Worm (Caenorhabditis elegans) whole organism, L3 larva: Measurements from ENCODE around the gene mrpl-36.

Experiments used
- R02D3.7 ChIP-seq: fragments of 150-350 bp; optimal IDR thresholded peaks from 2 replicates; lab custom pipeline; 2014; ENCODE audit warnings: missing biosample characterization, missing genetic modification characterization
- aly-2 ChIP-seq: fragments of 150-350 bp; optimal IDR thresholded peaks from 2 replicates; lab custom pipeline; 2014; ENCODE audit warnings: missing biosample characterization, missing genetic modification characterization
- daf-12 ChIP-seq: fragments of 150-350 bp; optimal IDR thresholded peaks from 2 replicates; lab custom pipeline; 2014; ENCODE audit warnings: missing biosample characterization, missing genetic modification reagents, missing genetic modification characterization
- lin-15B ChIP-seq: fragments of 150-350 bp; optimal IDR thresholded peaks from 2 replicates; lab custom pipeline; 2014; ENCODE audit warnings: missing biosample characterization, missing genetic modification characterization
- nhr-23 ChIP-seq: fragments of 150-350 bp; optimal IDR thresholded peaks from 2 replicates; lab custom pipeline; 2014; ENCODE audit warnings: missing biosample characterization, missing genetic modification reagents, missing genetic modification characterization
- pqm-1 ChIP-seq: fragments of 150-350 bp; optimal IDR thresholded peaks from 2 replicates; lab custom pipeline; 2017; ENCODE audit warnings: missing biosample characterization, missing genetic modification characterization, inconsistent platforms
- skn-1 ChIP-seq: fragments of 150-350 bp; optimal IDR thresholded peaks from 2 replicates; lab custom pipeline; 2014; ENCODE audit warnings: missing biosample characterization, missing genetic modification characterization

DNA sequence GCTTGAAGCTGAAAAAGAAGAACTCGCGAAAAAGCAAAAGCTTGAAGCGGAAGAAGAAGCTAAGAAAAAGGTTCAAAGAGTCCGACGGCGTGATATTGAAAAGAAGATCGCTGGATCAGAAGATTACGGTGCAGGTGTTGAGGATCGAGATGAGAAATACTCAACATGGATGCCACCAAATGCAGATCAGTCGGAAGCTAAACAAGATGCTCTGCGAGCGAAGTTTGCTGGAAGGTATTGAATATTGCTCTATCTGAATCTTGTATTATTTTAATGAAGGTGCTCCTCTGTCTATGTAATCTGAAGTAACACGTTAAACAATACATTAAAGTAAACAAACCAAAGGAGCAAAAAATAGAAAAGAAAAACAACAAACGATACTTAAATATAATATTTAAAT, 45.9 kb downstream of the mrpl-36 start:
- TF ChIP-seq pqm-1 (no peak), daf-12 (tag; lab: Kevin White, UChicago) (no peak), aly-2 (no peak), R02D3.7 (tag; lab: Kevin White, UChicago) (no peak), skn-1 (tag; lab: Kevin White, UChicago) (no peak), nhr-23 (tag; lab: Kevin White, UChicago) (no peak), lin-15B (no peak)
